Fruit fly (Drosophila melanogaster) whole organism, wandering third instar larva: ENCODE measurements around the gene Ir94c.

Experiments used
- CG9705 ChIP-seq: fragments of 200-800 bp; sonication (Bioruptor generic); optimal IDR thresholded peaks from 2 replicates; lab custom pipeline; 2018; ENCODE audit warnings: missing biosample characterization, mild to moderate bottlenecking, missing genetic modification characterization
- CrebA ChIP-seq: fragments of 200-800 bp; sonication (Bioruptor generic); optimal IDR thresholded peaks from 2 replicates; lab custom pipeline; 2016; ENCODE audit warnings: missing biosample characterization, mild to moderate bottlenecking, missing genetic modification characterization, borderline replicate concordance
- Dfd ChIP-seq: fragments of >200 bp; optimal IDR thresholded peaks from 2 replicates; lab custom pipeline; 2017; ENCODE audit warnings: missing biosample characterization, missing genetic modification characterization
- Dif ChIP-seq: fragments of 200-275, 200-300 bp; sonication (Bioruptor generic); optimal IDR thresholded peaks from 2 replicates; lab custom pipeline; 2018; ENCODE audit warnings: missing biosample characterization, missing genetic modification characterization; ENCODE audit not compliant: partially characterized antibody
- HLH106 ChIP-seq: fragments of 200-800 bp; optimal IDR thresholded peaks from 3 replicates; lab custom pipeline; 2019; ENCODE audit warnings: missing biosample characterization, mild to moderate bottlenecking, missing genetic modification characterization, moderate library complexity
- Hnf4 ChIP-seq: fragments of 200-800 bp; sonication (Bioruptor generic); optimal IDR thresholded peaks from 2 replicates; lab custom pipeline; 2016; ENCODE audit warnings: missing biosample characterization, mild to moderate bottlenecking, missing genetic modification characterization
- Hr78 ChIP-seq: fragments of >200 bp; optimal IDR thresholded peaks from 2 replicates; lab custom pipeline; 2017; ENCODE audit warnings: missing biosample characterization, missing genetic modification characterization
- Hr83 ChIP-seq: fragments of 200-300 bp; sonication (Bioruptor generic); optimal IDR thresholded peaks from 2 replicates; lab custom pipeline; 2016; ENCODE audit warnings: missing biosample characterization, mild to moderate bottlenecking, missing genetic modification characterization, moderate library complexity; ENCODE audit not compliant: poor library complexity, severe bottlenecking
- Jra ChIP-seq: sonication (Bioruptor generic); optimal IDR thresholded peaks from 2 replicates; lab custom pipeline; 2016; ENCODE audit warnings: missing biosample characterization, missing genetic modification characterization
- Mio ChIP-seq: sonication (Bioruptor generic); optimal IDR thresholded peaks from 2 replicates; lab custom pipeline; 2016; ENCODE audit warnings: missing biosample characterization, missing genetic modification characterization
- Myc ChIP-seq: fragments of >200 bp; optimal IDR thresholded peaks from 2 replicates; lab custom pipeline; 2017
- OdsH ChIP-seq: fragments of 200-800 bp; sonication (Bioruptor generic); optimal IDR thresholded peaks from 2 replicates; lab custom pipeline; 2016; ENCODE audit warnings: missing biosample characterization, mild to moderate bottlenecking, missing genetic modification characterization
- Rel ChIP-seq, 2 experiments: fragments of 200-800 bp; sonication (Bioruptor generic) in 1 of 2; optimal IDR thresholded peaks; 2 replicates in 1 of 2; 3 replicates in 1 of 2; lab custom pipeline; 2016 to 2019; ENCODE audit warnings: mild to moderate bottlenecking in 2 of 2, missing biosample characterization in 2 of 2, missing genetic modification characterization in 2 of 2, moderate library complexity in 1 of 2
- Sp1 ChIP-seq: fragments of 200-800 bp; sonication (Bioruptor generic); optimal IDR thresholded peaks from 3 replicates; lab custom pipeline; 2019; ENCODE audit warnings: missing biosample characterization, mild to moderate bottlenecking, missing genetic modification characterization, moderate library complexity
- Vsx2 ChIP-seq: fragments of 200-300, 225-300 bp; sonication (Bioruptor generic); optimal IDR thresholded peaks from 2 replicates; lab custom pipeline; 2018; ENCODE audit warnings: missing biosample characterization, missing genetic modification characterization; ENCODE audit not compliant: partially characterized antibody
- br ChIP-seq: fragments of 200-800 bp; sonication (Bioruptor generic); optimal IDR thresholded peaks from 2 replicates; lab custom pipeline; 2016; ENCODE audit warnings: missing biosample characterization, missing genetic modification characterization
- dmrt93B ChIP-seq: fragments of 200-800 bp; sonication (Bioruptor generic); optimal IDR thresholded peaks from 2 replicates; lab custom pipeline; 2018; ENCODE audit warnings: missing biosample characterization, mild to moderate bottlenecking, missing genetic modification characterization
- dsf ChIP-seq: sonication (Bioruptor generic); optimal IDR thresholded peaks from 2 replicates; lab custom pipeline; 2016; ENCODE audit warnings: missing biosample characterization, missing genetic modification characterization, borderline replicate concordance
- ey ChIP-seq: fragments of 200-800 bp; sonication (Bioruptor generic); optimal IDR thresholded peaks from 2 replicates; lab custom pipeline; 2016; ENCODE audit warnings: missing biosample characterization, missing genetic modification characterization
- foxo ChIP-seq, 2 experiments: fragments of 200-800 bp; sonication (Bioruptor generic); optimal IDR thresholded peaks; 2 replicates in 1 of 2; 3 replicates in 1 of 2; lab custom pipeline; 2016 to 2017; ENCODE audit warnings: missing biosample characterization in 2 of 2, missing genetic modification characterization in 2 of 2
- fru ChIP-seq: fragments of 200-800 bp; sonication (Bioruptor generic); optimal IDR thresholded peaks from 3 replicates; lab custom pipeline; 2016; ENCODE audit warnings: missing biosample characterization, mild to moderate bottlenecking, missing genetic modification characterization
- h ChIP-seq: fragments of 200-800 bp; sonication (Bioruptor generic); optimal IDR thresholded peaks from 3 replicates; lab custom pipeline; 2016; ENCODE audit warnings: missing biosample characterization, mild to moderate bottlenecking, missing genetic modification characterization
- pan ChIP-seq: fragments of >200 bp; optimal IDR thresholded peaks from 2 replicates; lab custom pipeline; 2017
- psq ChIP-seq: fragments of 200-800 bp; sonication (Bioruptor generic); optimal IDR thresholded peaks from 3 replicates; lab custom pipeline; 2017; ENCODE audit warnings: missing biosample characterization, mild to moderate bottlenecking, missing genetic modification characterization, moderate library complexity
- rgr ChIP-seq: fragments of 200-800 bp; sonication (Bioruptor generic); optimal IDR thresholded peaks from 3 replicates; lab custom pipeline; 2016; ENCODE audit warnings: missing biosample characterization, mild to moderate bottlenecking, missing genetic modification characterization
- sage ChIP-seq: fragments of 200-800 bp; sonication (Bioruptor generic); optimal IDR thresholded peaks from 2 replicates; lab custom pipeline; 2016; ENCODE audit warnings: missing biosample characterization, mild to moderate bottlenecking, missing genetic modification characterization
- sv ChIP-seq: fragments of 200-800 bp; sonication (Bioruptor generic); optimal IDR thresholded peaks from 3 replicates; lab custom pipeline; 2016; ENCODE audit warnings: missing biosample characterization, missing genetic modification characterization
- tai ChIP-seq: sonication (Bioruptor generic); optimal IDR thresholded peaks from 2 replicates; lab custom pipeline; 2016; ENCODE audit warnings: missing biosample characterization, missing genetic modification characterization
- usp ChIP-seq: fragments of >200 bp; optimal IDR thresholded peaks from 2 replicates; lab custom pipeline; 2017; ENCODE audit warnings: missing biosample characterization, missing genetic modification characterization
- woc ChIP-seq: sonication (Bioruptor generic); optimal IDR thresholded peaks from 2 replicates; lab custom pipeline; 2016; ENCODE audit warnings: missing biosample characterization, mild to moderate bottlenecking, missing genetic modification characterization

The Ir94c gene

dm6 chr3R:22148274-22148673 lies 29.0 kb upstream of the Ir94c start:
- TF ChIP-seq rgr (GFP tag; lab: Kevin White, UChicago) (no peak), br (GFP tag; lab: Kevin White, UChicago) (no peak), Rel (GFP tag; optimal IDR thresholded peaks at IDR 0.05; lab: Kevin White, UChicago) (no peak), Rel (tag; optimal IDR thresholded peaks at IDR 0.05; lab: Kevin White, UChicago) (no peak), woc (GFP tag; lab: Kevin White, UChicago) (no peak), Sp1 (GFP tag; lab: Kevin White, UChicago) (no peak), fru (GFP tag; lab: Kevin White, UChicago) (no peak), sv (no peak), tai (GFP tag; lab: Kevin White, UChicago) (no peak)

- no peak for TF ChIP-seq dmrt93B
- TF ChIP-seq Vsx2: no peak
- TF ChIP-seq OdsH (GFP tag; lab: Kevin White, UChicago): no peak
- no peak for TF ChIP-seq dsf (GFP tag; lab: Kevin White, UChicago)
- TF ChIP-seq Dfd (GFP tag; lab: Kevin White, UChicago): no peak
Measured at dm6 chr3R:22147426-22147825, 28.2 kb upstream of the Ir94c start.

dm6 chr3R:22146549-22146948 lies 27.3 kb upstream of the Ir94c start:
- TF ChIP-seq Mio (GFP tag; lab: Kevin White, UChicago): no peak
- no peak for TF ChIP-seq h (GFP tag; lab: Kevin White, UChicago)
- no peak for TF ChIP-seq CrebA (GFP tag; lab: Kevin White, UChicago)
- no peak for TF ChIP-seq Hr78 (GFP tag; lab: Kevin White, UChicago)
- no peak for TF ChIP-seq ey (GFP tag; lab: Kevin White, UChicago)
- no peak for TF ChIP-seq foxo (GFP tag; optimal IDR thresholded peaks at IDR 0.05; lab: Kevin White, UChicago)
- TF ChIP-seq usp (GFP tag; lab: Kevin White, UChicago): no peak
- TF ChIP-seq sage (GFP tag; lab: Kevin White, UChicago): no peak
- TF ChIP-seq Hnf4 (GFP tag; lab: Kevin White, UChicago): no peak

- TF ChIP-seq Myc (lab: Kevin White, UChicago) (no peak), foxo (GFP tag; optimal IDR thresholded peaks at IDR 0.05; lab: Kevin White, UChicago) (peak in 1 of 2 experiments; percentile 3), dsf (GFP tag; lab: Kevin White, UChicago) (no peak), sage (GFP tag; lab: Kevin White, UChicago) (no peak), CG9705 (GFP tag; lab: Kevin White, UChicago) (no peak), sv (peak; percentile 63), Hr83 (GFP tag; lab: Kevin White, UChicago) (no peak)
- TF ChIP-seq, all 38 proteins: peak for 2
Measured at dm6 chr3R:22145425-22146411, 26.5 kb upstream of the Ir94c start.

- TF ChIP-seq Vsx2: no peak
Measured at dm6 chr3R:22142495-22142894, 23.2 kb upstream of the Ir94c start.

- TF ChIP-seq rgr (GFP tag; lab: Kevin White, UChicago): peak; percentile 18
- no peak for TF ChIP-seq woc (GFP tag; lab: Kevin White, UChicago)
- TF ChIP-seq pan (lab: Kevin White, UChicago): no peak
- TF ChIP-seq fru (GFP tag; lab: Kevin White, UChicago): peak; percentile 18
- TF ChIP-seq HLH106 (tag; lab: Kevin White, UChicago): peak; percentile 4
- peak in 1 of 2 experiments; percentile 7 for TF ChIP-seq foxo (GFP tag; optimal IDR thresholded peaks at IDR 0.05; lab: Kevin White, UChicago)
- TF ChIP-seq psq: peak; percentile 1
- no peak for TF ChIP-seq Jra (GFP tag; lab: Kevin White, UChicago)
- TF ChIP-seq Dif (GFP tag; lab: Kevin White, UChicago): no peak
- no peak for TF ChIP-seq CrebA (GFP tag; lab: Kevin White, UChicago)
Measured at dm6 chr3R:22141332-22141731, 22.1 kb upstream of the Ir94c start.
